Worm (Caenorhabditis elegans): Measurements from ENCODE around the gene prp-21.
"Not testable (repeated sequence)": the region's sequence is repeated elsewhere in the genome, so short reads cannot be mapped to it uniquely, and the experiment has no call there.

prp-21 gene

ce11 chrII:535226-535625 is 50.6 kb downstream of the prp-21 start, which contains the start of gene T27A1.3:
Gene T27A1.3, plus strand, starts transcription at chrII:535526.
- TF ChIP-seq pha-2, madf-2, hlh-6 (tag; optimal IDR thresholded peaks at IDR 0.05): not testable (repeated sequence)

ce11 chrII:536775-537174 is 52.1 kb downstream of the prp-21 start, which contains the start of gene T27A1.2:
Gene T27A1.2, minus strand, starts transcription at chrII:536875.
- TF ChIP-seq K09A11.1 (tag; optimal IDR thresholded peaks at IDR 0.05; ENCODE audit: insufficient read depth): no peak
